Worm (Caenorhabditis elegans) whole organism, late embryonic: ENCODE measurements around the gene btb-12.
"Not testable (repeated sequence)": the region's sequence is repeated elsewhere in the genome, so short reads cannot be mapped to it uniquely, and the experiment has no call there.

Source experiments
- C08G9.2 ChIP-seq: sonication (generic microtip); optimal IDR thresholded peaks from 2 replicates; lab custom pipeline; 2016; ENCODE audit warnings: mild to moderate bottlenecking, missing genetic modification characterization, moderate library complexity, missing compliant biosample characterization
- F13H6.1 ChIP-seq: sonication (generic microtip); optimal IDR thresholded peaks from 2 replicates; lab custom pipeline; 2016; ENCODE audit warnings: missing genetic modification characterization, missing compliant biosample characterization
- ceh-18 ChIP-seq: sonication (generic microtip); optimal IDR thresholded peaks from 2 replicates; lab custom pipeline; 2016; ENCODE audit warnings: missing genetic modification characterization, missing compliant biosample characterization
- ceh-2 ChIP-seq: sonication (generic microtip); optimal IDR thresholded peaks from 2 replicates; lab custom pipeline; 2016; ENCODE audit warnings: missing genotype, missing genetic modification characterization, missing compliant biosample characterization
- ceh-22 ChIP-seq: sonication (generic microtip); optimal IDR thresholded peaks from 2 replicates; lab custom pipeline; 2017; ENCODE audit warnings: missing biosample characterization, missing genetic modification characterization
- ceh-24 ChIP-seq: sonication (generic microtip); optimal IDR thresholded peaks from 2 replicates; lab custom pipeline; 2016; ENCODE audit warnings: mild to moderate bottlenecking, missing genetic modification characterization, missing compliant biosample characterization
- ceh-34 ChIP-seq: sonication (generic microtip); optimal IDR thresholded peaks from 2 replicates; lab custom pipeline; 2016; ENCODE audit warnings: mild to moderate bottlenecking, missing genetic modification characterization, missing compliant biosample characterization
- ceh-6 ChIP-seq: fragments of 200-800 bp; sonication (Bioruptor generic); optimal IDR thresholded peaks from 2 replicates; lab custom pipeline; 2018; ENCODE audit warnings: mild to moderate bottlenecking, missing genetic modification characterization, missing compliant biosample characterization
- dmd-4 ChIP-seq: sonication (generic microtip); optimal IDR thresholded peaks from 2 replicates; lab custom pipeline; 2016; ENCODE audit warnings: borderline replicate concordance, missing genetic modification characterization, missing compliant biosample characterization
- dve-1 ChIP-seq: sonication (generic microtip); optimal IDR thresholded peaks from 2 replicates; lab custom pipeline; 2017; ENCODE audit warnings: antibody characterized with exemption, mild to moderate bottlenecking, missing genetic modification characterization, missing compliant biosample characterization
- elt-2 ChIP-seq: sonication (generic microtip); optimal IDR thresholded peaks from 2 replicates; lab custom pipeline; 2016; ENCODE audit warnings: missing genetic modification reagents, missing genetic modification characterization, missing compliant biosample characterization
- elt-4 ChIP-seq: sonication (generic microtip); optimal IDR thresholded peaks from 2 replicates; lab custom pipeline; 2016; ENCODE audit warnings: missing genetic modification characterization, missing compliant biosample characterization
- ets-4 ChIP-seq: sonication (generic microtip); optimal IDR thresholded peaks from 2 replicates; lab custom pipeline; 2016; ENCODE audit warnings: missing genetic modification characterization, missing compliant biosample characterization
- eyg-1 ChIP-seq: sonication (generic microtip); optimal IDR thresholded peaks from 2 replicates; lab custom pipeline; 2016; ENCODE audit warnings: missing genotype, missing genetic modification characterization, missing compliant biosample characterization
- fax-1 ChIP-seq: sonication (generic microtip); optimal IDR thresholded peaks from 2 replicates; lab custom pipeline; 2016; ENCODE audit warnings: missing genotype, missing genetic modification characterization, missing compliant biosample characterization
- hlh-15 ChIP-seq: sonication (generic microtip); optimal IDR thresholded peaks from 2 replicates; lab custom pipeline; 2016; ENCODE audit warnings: missing genetic modification characterization, missing compliant biosample characterization
- hlh-8 ChIP-seq: sonication (generic microtip); optimal IDR thresholded peaks from 2 replicates; lab custom pipeline; 2016; ENCODE audit warnings: missing genotype, missing genetic modification characterization, missing compliant biosample characterization
- lim-6 ChIP-seq: sonication (generic microtip); optimal IDR thresholded peaks from 2 replicates; lab custom pipeline; 2016; ENCODE audit warnings: missing genetic modification characterization, missing compliant biosample characterization
- lin-11 ChIP-seq: fragments of 200-800 bp; sonication (Bioruptor generic); optimal IDR thresholded peaks from 2 replicates; lab custom pipeline; 2018; ENCODE audit warnings: mild to moderate bottlenecking, missing genetic modification characterization, missing compliant biosample characterization
- nhr-11 ChIP-seq: fragments of 150-350 bp; optimal IDR thresholded peaks from 2 replicates; lab custom pipeline; 2014; ENCODE audit warnings: missing biosample characterization, missing genetic modification characterization
- nhr-232 ChIP-seq: sonication (generic microtip); optimal IDR thresholded peaks from 2 replicates; lab custom pipeline; 2016; ENCODE audit warnings: missing genetic modification characterization, missing compliant biosample characterization
- pag-3 ChIP-seq: sonication (generic microtip); optimal IDR thresholded peaks from 2 replicates; lab custom pipeline; 2016; ENCODE audit warnings: missing compliant biosample characterization, missing genetic modification characterization, borderline replicate concordance
- pax-1 ChIP-seq: fragments of 150-350 bp; optimal IDR thresholded peaks from 2 replicates; lab custom pipeline; 2014; ENCODE audit warnings: missing biosample characterization, missing genetic modification characterization
- pha-2 ChIP-seq: sonication (generic microtip); optimal IDR thresholded peaks from 2 replicates; lab custom pipeline; 2017; ENCODE audit warnings: mild to moderate bottlenecking, missing genetic modification characterization, missing compliant biosample characterization
- pqm-1 ChIP-seq: sonication (generic microtip); optimal IDR thresholded peaks from 2 replicates; lab custom pipeline; 2016; ENCODE audit warnings: missing genetic modification characterization, missing compliant biosample characterization
- rnt-1 ChIP-seq: sonication (generic microtip); optimal IDR thresholded peaks from 2 replicates; lab custom pipeline; 2016; ENCODE audit warnings: missing genetic modification characterization, missing compliant biosample characterization
- sdc-2 ChIP-seq: sonication (generic microtip); optimal IDR thresholded peaks from 2 replicates; lab custom pipeline; 2016; ENCODE audit warnings: missing genotype, missing genetic modification characterization, missing compliant biosample characterization
- sox-2 ChIP-seq: fragments of 200-800 bp; sonication (Bioruptor generic); IDR thresholded peaks from 2 replicates; pipeline ENCODE4 v1.3.6; 2022; ENCODE audit warnings: missing genetic modification reagents, missing genetic modification characterization, missing compliant biosample characterization
- tbx-2 ChIP-seq: sonication (generic microtip); optimal IDR thresholded peaks from 2 replicates; lab custom pipeline; 2016; ENCODE audit warnings: missing genetic modification characterization, missing compliant biosample characterization
- ttx-3 ChIP-seq: sonication (generic microtip); optimal IDR thresholded peaks from 2 replicates; lab custom pipeline; 2016; ENCODE audit warnings: missing genetic modification reagents, missing genetic modification characterization, missing compliant biosample characterization
- unc-42 ChIP-seq: sonication (generic microtip); optimal IDR thresholded peaks from 2 replicates; lab custom pipeline; 2016; ENCODE audit warnings: missing genotype, missing genetic modification characterization, missing compliant biosample characterization
- unc-86 ChIP-seq: sonication (generic microtip); optimal IDR thresholded peaks from 2 replicates; lab custom pipeline; 2016; ENCODE audit warnings: missing genetic modification characterization, missing compliant biosample characterization
- ztf-16 ChIP-seq: sonication (generic microtip); optimal IDR thresholded peaks from 2 replicates; lab custom pipeline; 2017; ENCODE audit warnings: missing genetic modification characterization, missing compliant biosample characterization

btb-12 gene

DNA sequence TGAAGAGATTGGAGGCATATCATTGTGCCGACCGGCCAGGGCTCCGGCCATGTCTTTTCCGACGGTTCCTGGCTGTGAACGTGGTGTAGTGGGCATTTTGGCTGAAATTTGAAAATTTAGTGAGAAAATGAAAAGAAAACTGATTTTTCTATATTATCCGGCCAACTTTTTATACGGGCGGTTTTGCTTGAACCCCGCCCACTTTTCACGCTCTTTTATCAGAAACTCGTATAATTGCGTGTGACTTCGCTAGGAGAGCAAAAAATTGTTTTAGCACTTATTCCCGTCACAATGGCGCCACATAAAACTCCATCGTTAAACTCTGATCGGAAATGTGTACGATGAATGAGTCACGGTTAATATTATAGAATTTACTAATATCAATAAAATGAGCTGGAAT, 22.8 kb upstream of the btb-12 start, which contains the start of gene C08E3.13:
Gene C08E3.13 (minus strand): TSS at position 101 of the 400 bp plus-strand sequence.
- not testable (repeated sequence) for TF ChIP-seq dve-1 (tag; lab: Kevin White, UChicago); fax-1; ttx-3 (tag; lab: Kevin White, UChicago)

DNA sequence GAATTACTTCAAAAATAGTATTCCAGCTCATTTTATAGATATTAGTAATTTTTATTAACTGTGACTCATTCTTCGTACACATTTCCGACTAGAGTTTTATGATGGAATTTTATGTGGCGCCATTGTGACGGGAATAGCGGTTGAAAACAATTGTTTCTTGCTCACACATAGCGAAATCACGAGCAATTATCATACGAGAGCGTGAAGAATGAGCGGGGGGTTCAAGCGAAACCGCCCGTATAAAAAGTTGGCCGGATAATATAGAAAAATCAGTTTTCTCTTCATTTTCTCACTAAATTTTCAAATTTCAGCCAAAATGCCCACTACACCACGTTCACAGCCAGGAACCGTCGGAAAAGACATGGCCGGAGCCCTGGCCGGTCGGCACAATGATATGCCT, 21.5 kb upstream of the btb-12 start, which contains the start of gene C08E3.1:
Gene C08E3.1 (plus strand): TSS at position 301 of the 400 bp plus-strand sequence.
- TF ChIP-seq fax-1; ztf-16; lin-11 (tag; lab: Kevin White, UChicago): not testable (repeated sequence)
- TF ChIP-seq, all 69 proteins: peak for 0; not testable (repeated sequence) for 69

- TF ChIP-seq dmd-4 = no peak
- no peak for TF ChIP-seq pha-2 (tag; lab: Kevin White, UChicago)
- TF ChIP-seq eyg-1 (tag; lab: Kevin White, UChicago) = no peak
- TF ChIP-seq unc-42 (tag; lab: Kevin White, UChicago) = no peak
- TF ChIP-seq ceh-6 (GFP tag; lab: Kevin White, UChicago) = no peak
- no peak for TF ChIP-seq rnt-1 (tag; lab: Kevin White, UChicago)
- TF ChIP-seq dve-1 (tag; lab: Kevin White, UChicago) = no peak
Measured at ce11 chrII:1635969-1636368, 19.0 kb upstream of the btb-12 start.

DNA sequence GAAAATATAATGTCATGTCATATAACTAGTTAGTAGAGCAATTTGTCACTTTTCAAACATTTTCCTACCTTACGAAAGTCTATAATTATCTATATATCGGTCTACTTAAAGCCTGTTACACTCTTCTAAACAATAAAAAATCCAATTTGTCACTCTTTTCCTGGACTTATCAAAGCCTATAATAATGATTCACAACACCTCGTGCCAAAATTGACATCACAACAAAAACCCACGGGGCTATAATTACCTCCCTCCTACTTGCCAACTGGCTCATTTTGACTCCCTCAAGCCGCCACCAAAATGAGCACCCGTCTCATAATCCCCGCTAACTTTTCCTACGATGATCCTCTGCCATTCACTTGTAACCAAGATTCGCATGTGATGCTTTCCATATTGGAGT, 18.6 kb upstream of the btb-12 start, which contains the start of gene srg-20:
Gene srg-20 (plus strand): TSS at position 301 of the 400 bp plus-strand sequence.
- not testable (repeated sequence) for TF ChIP-seq pag-3; ceh-34 (tag; lab: Kevin White, UChicago); nhr-11

ce11 chrII:1640496-1640895, 14.5 kb upstream of the btb-12 start, which contains the start of gene srh-72:
srh-72 (minus strand) TSS chrII:1640596.
- TF ChIP-seq tbx-2 (tag; lab: Kevin White, UChicago) = no peak
- TF ChIP-seq ceh-34 (tag; lab: Kevin White, UChicago) = no peak
- no peak for TF ChIP-seq unc-86 (tag; lab: Kevin White, UChicago)
- TF ChIP-seq nhr-232 (tag; lab: Kevin White, UChicago) = no peak
- no peak for TF ChIP-seq ttx-3 (tag; lab: Kevin White, UChicago)
- no peak for TF ChIP-seq lim-6 (tag; lab: Kevin White, UChicago)
- no peak for TF ChIP-seq ceh-18 (tag; lab: Kevin White, UChicago)
- no peak for TF ChIP-seq C08G9.2 (tag; lab: Kevin White, UChicago)
- no peak for TF ChIP-seq F13H6.1 (tag; lab: Kevin White, UChicago)
- no peak for TF ChIP-seq sox-2
- no peak for TF ChIP-seq hlh-8 (tag; lab: Kevin White, UChicago)
- no peak for TF ChIP-seq pax-1 (tag; lab: Kevin White, UChicago)
- TF ChIP-seq hlh-15 (tag; lab: Kevin White, UChicago) = no peak
- no peak for TF ChIP-seq pqm-1 (tag; lab: Kevin White, UChicago)
- TF ChIP-seq ceh-2 (tag; lab: Kevin White, UChicago) = no peak
- no peak for TF ChIP-seq elt-2 (tag; lab: Kevin White, UChicago)
- TF ChIP-seq ceh-24 (tag; lab: Kevin White, UChicago) = no peak
- TF ChIP-seq ceh-22 = no peak
- no peak for TF ChIP-seq elt-4 (tag; lab: Kevin White, UChicago)
- TF ChIP-seq lin-11 (tag; lab: Kevin White, UChicago) = no peak

- TF ChIP-seq ets-4 (tag; lab: Kevin White, UChicago) (no peak), sdc-2 (tag; lab: Kevin White, UChicago) (no peak)
Measured at ce11 chrII:1644777-1645348, 10.2 kb upstream of the btb-12 start, which contains the start of gene ZC204.6. ZC204.6 (minus strand) TSS chrII:1644827.
